Comparison of ENCODE assay signal across 5 worm cellular contexts in the genomic region with DNA sequence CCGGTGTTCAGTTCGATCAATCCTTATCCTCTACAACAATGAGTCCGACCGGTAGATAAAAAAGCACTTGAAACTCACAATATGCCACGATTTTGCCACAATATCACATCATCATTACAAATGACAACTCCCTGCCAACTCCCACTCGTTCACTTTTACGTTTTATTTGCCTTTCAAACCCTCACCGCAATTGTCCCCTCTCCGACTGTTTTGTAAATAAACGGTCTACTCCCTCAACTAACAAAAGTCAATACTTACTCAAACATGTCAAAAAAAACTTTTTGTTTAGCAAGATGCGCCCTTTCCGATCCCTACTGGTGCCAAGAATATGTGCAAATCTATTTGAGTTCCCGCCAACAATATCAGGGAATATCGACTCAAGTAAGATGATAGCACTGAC.
TF ChIP-seq lines count a peak whose summit lies in the region.

A gene (minus strand): TSS at position 122 of the 400 bp plus-strand sequence.

TF ChIP-seq in whole organism, L1 larva, 84 proteins besides CTCF, POLR2A, EP300 and RAD21:
- no peak for TF ChIP-seq mef-2 (tag; optimal IDR thresholded peaks at IDR 0.05; lab: Kevin White, UChicago)
- no peak for TF ChIP-seq efl-1 (optimal IDR thresholded peaks at IDR 0.05; lab: Kevin White, UChicago)
- peak in 1 of 2 experiments; percentile 47 for TF ChIP-seq efl-1 (GFP tag; optimal IDR thresholded peaks at IDR 0.05 in 1 of 2; lab: Kevin White, UChicago)
- TF ChIP-seq nhr-12 (tag; optimal IDR thresholded peaks at IDR 0.05; lab: Kevin White, UChicago) = no peak
- TF ChIP-seq nhr-77 (tag; optimal IDR thresholded peaks at IDR 0.05; lab: Kevin White, UChicago) = peak; percentile 25
- no peak for TF ChIP-seq nhr-90 (tag; optimal IDR thresholded peaks at IDR 0.05; lab: Kevin White, UChicago; ENCODE audit: poor library complexity)

TF ChIP-seq in whole organism, L2 larva, 48 proteins besides CTCF, POLR2A, EP300 and RAD21:
- TF ChIP-seq unc-55 (GFP tag; optimal IDR thresholded peaks at IDR 0.05; lab: Kevin White, UChicago) (no peak), egl-27 (tag; optimal IDR thresholded peaks at IDR 0.05; lab: Kevin White, UChicago) (no peak), nhr-10 (tag; optimal IDR thresholded peaks at IDR 0.05; lab: Kevin White, UChicago) (no peak), nhr-11 (tag; optimal IDR thresholded peaks at IDR 0.05; lab: Kevin White, UChicago) (no peak), sma-3 (GFP tag; optimal IDR thresholded peaks at IDR 0.05; lab: Kevin White, UChicago) (no peak), C34F6.9 (tag; optimal IDR thresholded peaks at IDR 0.05; lab: Kevin White, UChicago) (no peak), lin-13 (GFP tag; optimal IDR thresholded peaks at IDR 0.05; lab: Kevin White, UChicago) (no peak), lin-39 (tag; optimal IDR thresholded peaks at IDR 0.05; lab: Kevin White, UChicago) (no peak), ZK546.5 (tag; optimal IDR thresholded peaks at IDR 0.05; lab: Kevin White, UChicago) (no peak), ztf-4 (tag; optimal IDR thresholded peaks at IDR 0.05; lab: Kevin White, UChicago) (no peak), dmd-4 (tag; optimal IDR thresholded peaks at IDR 0.05; lab: Kevin White, UChicago) (no peak), nhr-129 (tag; optimal IDR thresholded peaks at IDR 0.05; lab: Kevin White, UChicago) (peak; percentile 19), ztf-11 (tag; optimal IDR thresholded peaks at IDR 0.05; lab: Kevin White, UChicago) (no peak), Y55F3AM.14 (GFP tag; optimal IDR thresholded peaks at IDR 0.05; lab: Kevin White, UChicago) (no peak), snpc-4 (tag; optimal IDR thresholded peaks at IDR 0.05; lab: Kevin White, UChicago) (no peak), mbf-1 (tag; optimal IDR thresholded peaks at IDR 0.05; lab: Kevin White, UChicago) (no peak), F13H6.1 (tag; optimal IDR thresholded peaks at IDR 0.05; lab: Kevin White, UChicago) (peak; percentile 44), ceh-16 (tag; optimal IDR thresholded peaks at IDR 0.05; lab: Kevin White, UChicago) (no peak)

TF ChIP-seq in whole organism, L3 larva, 47 proteins besides CTCF, POLR2A, EP300 and RAD21:
- TF ChIP-seq nhr-77 (tag; optimal IDR thresholded peaks at IDR 0.05; lab: Kevin White, UChicago) = no peak
- TF ChIP-seq nhr-23 (tag; optimal IDR thresholded peaks at IDR 0.05; lab: Kevin White, UChicago) = no peak
- peak; percentile 99 for TF ChIP-seq pha-4 (tag; optimal IDR thresholded peaks at IDR 0.05; lab: Kevin White, UChicago)

TF ChIP-seq in whole organism, L4 larva, 104 proteins besides CTCF, POLR2A, EP300 and RAD21:
- TF ChIP-seq unc-62 (GFP tag; optimal IDR thresholded peaks at IDR 0.05 in 1 of 2; lab: Kevin White, UChicago) (peak in 1 of 2 experiments; percentile 48), unc-62 (tag; optimal IDR thresholded peaks at IDR 0.05; lab: Kevin White, UChicago) (no peak), pha-4 (GFP tag; IDR thresholded peaks at IDR 0.05; lab: Robert Waterston, UW) (no peak), pha-4 (tag; optimal IDR thresholded peaks at IDR 0.05; lab: Kevin White, UChicago) (peak; percentile 80), lin-39 (tag; optimal IDR thresholded peaks at IDR 0.05; lab: Kevin White, UChicago) (no peak)

TF ChIP-seq in whole organism, mixed stage, embryonic, 35 proteins besides CTCF, POLR2A, EP300 and RAD21:
- TF ChIP-seq mls-2 (tag; optimal IDR thresholded peaks at IDR 0.05; lab: Kevin White, UChicago) (no peak), flh-1 (GFP tag; optimal IDR thresholded peaks at IDR 0.05; lab: Kevin White, UChicago) (no peak), mep-1 (tag; optimal IDR thresholded peaks at IDR 0.05; lab: Kevin White, UChicago) (no peak), drap-1 (GFP tag; optimal IDR thresholded peaks at IDR 0.05; lab: Kevin White, UChicago) (no peak), hlh-1 (tag; optimal IDR thresholded peaks at IDR 0.05; lab: Kevin White, UChicago) (no peak), pha-4 (tag; optimal IDR thresholded peaks at IDR 0.05; lab: Kevin White, UChicago) (peak; percentile 76), sptf-1 (tag; optimal IDR thresholded peaks at IDR 0.05; lab: Kevin White, UChicago) (no peak), ceh-83 (GFP tag; optimal IDR thresholded peaks at IDR 0.05; lab: Kevin White, UChicago) (no peak)
